Worm (Caenorhabditis elegans): ENCODE results near the gene srd-69.

Gene srd-69

ce11 chrIII:2368424-2368823 is 5.7 kb downstream of the srd-69 start, which contains the start of gene H04J21.4:
TSS of gene H04J21.4 (minus strand) at chrIII:2368524.
- TF ChIP-seq nhr-25 (tag; optimal IDR thresholded peaks at IDR 0.05) (no peak), hmg-11 (tag; optimal IDR thresholded peaks at IDR 0.05) (no peak), nhr-23 (tag; optimal IDR thresholded peaks at IDR 0.05) (no peak)

- TF ChIP-seq daf-12 (tag; optimal IDR thresholded peaks at IDR 0.05) (no peak), lsy-12 (tag; optimal IDR thresholded peaks at IDR 0.05) (no peak), nhr-67 (tag; optimal IDR thresholded peaks at IDR 0.05) (no peak), elt-1 (tag; optimal IDR thresholded peaks at IDR 0.05) (no peak), nhr-12 (tag; optimal IDR thresholded peaks at IDR 0.05) (no peak), ceh-16 (tag; optimal IDR thresholded peaks at IDR 0.05) (no peak), ceh-82 (tag; optimal IDR thresholded peaks at IDR 0.05) (no peak), nhr-23 (tag; optimal IDR thresholded peaks at IDR 0.05) (no peak), jun-1 (tag; optimal IDR thresholded peaks at IDR 0.05) (no peak), ZK546.5 (tag; optimal IDR thresholded peaks at IDR 0.05) (no peak), ztf-11 (tag; optimal IDR thresholded peaks at IDR 0.05) (no peak), ztf-4 (tag; optimal IDR thresholded peaks at IDR 0.05) (no peak), egl-27 (tag; optimal IDR thresholded peaks at IDR 0.05) (no peak)
These were observed 9.1 kb downstream of the srd-69 start, which contains the start of gene H04J21.1 for ce11 chrIII:2371864-2372263. TSS of gene H04J21.1 (minus strand) at chrIII:2371964.

- TF ChIP-seq skn-1 (tag; optimal IDR thresholded peaks at IDR 0.05) (peak; percentile 31), nhr-11 (tag; optimal IDR thresholded peaks at IDR 0.05) (peak; percentile 4), pqm-1 (tag; optimal IDR thresholded peaks at IDR 0.05) (peak; percentile 17), fkh-10 (GFP tag; optimal IDR thresholded peaks at IDR 0.05) (no peak), snpc-4 (tag; optimal IDR thresholded peaks at IDR 0.05) (peak; percentile 44), lin-39 (tag; optimal IDR thresholded peaks at IDR 0.05) (peak; percentile 37), egl-5 (tag; optimal IDR thresholded peaks at IDR 0.05) (peak; percentile 28), nhr-25 (tag; optimal IDR thresholded peaks at IDR 0.05) (peak; percentile 78), fos-1 (tag; optimal IDR thresholded peaks at IDR 0.05) (no peak), ceh-82 (tag; optimal IDR thresholded peaks at IDR 0.05) (peak; percentile 11), nfya-1 (tag; optimal IDR thresholded peaks at IDR 0.05; ENCODE audit: insufficient read depth) (peak; percentile 80), ceh-28 (tag; optimal IDR thresholded peaks at IDR 0.05) (peak; percentile 85), R02D3.7 (tag; optimal IDR thresholded peaks at IDR 0.05) (peak; percentile 41), nhr-23 (tag; optimal IDR thresholded peaks at IDR 0.05) (peak; percentile 88), jun-1 (tag; optimal IDR thresholded peaks at IDR 0.05) (peak; percentile 24), lin-15B (tag; optimal IDR thresholded peaks at IDR 0.05) (peak; percentile 81), hmg-11 (tag; optimal IDR thresholded peaks at IDR 0.05) (peak; percentile 14), elt-3 (tag; optimal IDR thresholded peaks at IDR 0.05) (no peak), nhr-43 (tag; optimal IDR thresholded peaks at IDR 0.05; ENCODE audit: poor library complexity, severe bottlenecking) (no peak), unc-62 (GFP tag; optimal IDR thresholded peaks at IDR 0.05) (no peak), tbx-2 (tag; optimal IDR thresholded peaks at IDR 0.05) (no peak), pha-4 (tag; optimal IDR thresholded peaks at IDR 0.05) (peak; percentile 85), unc-39 (tag; optimal IDR thresholded peaks at IDR 0.05) (no peak), fkh-2 (tag; optimal IDR thresholded peaks at IDR 0.05) (no peak), egl-27 (tag; optimal IDR thresholded peaks at IDR 0.05) (no peak)
These were observed 13.2 kb downstream of the srd-69 start, which contains the start of gene H14E04.2 for ce11 chrIII:2375918-2376317. TSS of gene H14E04.2 (plus strand) at chrIII:2376193.

- no peak for TF ChIP-seq nhr-76 (tag; optimal IDR thresholded peaks at IDR 0.05)
- no peak for TF ChIP-seq egl-27 (tag; optimal IDR thresholded peaks at IDR 0.05)
- no peak for TF ChIP-seq elt-2 (tag; optimal IDR thresholded peaks at IDR 0.05)
- TF ChIP-seq ceh-28 (tag; optimal IDR thresholded peaks at IDR 0.05): peak; percentile 96
- TF ChIP-seq sea-2 (GFP tag; optimal IDR thresholded peaks at IDR 0.05): no peak
These were observed 21.6 kb downstream of the srd-69 start for ce11 chrIII:2384364-2384763.

All from whole organism, L3 larva.